Fruit fly (Drosophila melanogaster): ENCODE measurements around the gene Cpr97Eb.

DNA sequence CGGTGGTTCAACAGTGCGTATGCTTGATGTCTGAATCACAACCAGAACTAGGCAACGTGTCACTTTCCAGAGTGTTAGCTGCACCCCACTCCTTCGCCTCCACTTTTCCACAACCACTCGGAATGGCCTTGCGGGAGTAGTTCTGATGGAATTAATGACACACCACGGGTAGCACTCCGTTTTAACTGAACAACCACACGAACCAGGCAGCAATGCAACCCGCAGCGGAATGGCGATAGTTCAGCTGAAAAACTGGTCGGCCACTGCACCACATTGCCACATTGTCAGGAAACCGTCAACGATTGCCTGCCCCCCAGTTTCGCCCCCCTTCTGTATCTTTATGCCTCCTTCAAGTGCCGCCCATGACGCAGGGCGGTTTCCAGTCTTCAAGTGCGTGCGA is 3.4 kb downstream of the Cpr97Eb start, which contains the start of gene Cpr97Ea:
- no peak for TF ChIP-seq CG10348 (GFP tag; IDR thresholded peaks at IDR 0.05)
- no peak for TF ChIP-seq Pif1B (GFP tag; optimal IDR thresholded peaks at IDR 0.05)
- TF ChIP-seq Pif1A (GFP tag; optimal IDR thresholded peaks at IDR 0.05): no peak
- no peak for TF ChIP-seq CG34367 (tag; optimal IDR thresholded peaks at IDR 0.05)
- TF ChIP-seq CG13204 (GFP tag; optimal IDR thresholded peaks at IDR 0.05): peak; percentile 53
- no peak for TF ChIP-seq CG4496 (GFP tag; IDR thresholded peaks at IDR 0.05)
- no peak for TF ChIP-seq CG32121 (GFP tag; IDR thresholded peaks at IDR 0.05)
- no peak for TF ChIP-seq rn (GFP tag; IDR thresholded peaks at IDR 0.05)
- no peak for TF ChIP-seq gl (tag; optimal IDR thresholded peaks at IDR 0.05)
- no peak for TF ChIP-seq CG15710 (tag; optimal IDR thresholded peaks at IDR 0.05)
- TF ChIP-seq CG12605 (GFP tag; IDR thresholded peaks at IDR 0.05): no peak
